Worm (Caenorhabditis elegans) whole organism, L4/young adult: ENCODE measurements around the gene fozi-1.

Experiments
- W03F9.2 ChIP-seq: fragments of 150-350 bp; optimal IDR thresholded peaks from 2 replicates; lab custom pipeline; 2014; ENCODE audit warnings: missing biosample characterization, missing genetic modification characterization
- dao-5 ChIP-seq: sonication (generic microtip); optimal IDR thresholded peaks from 2 replicates; lab custom pipeline; 2016; ENCODE audit warnings: missing genotype, missing genetic modification characterization, moderate library complexity, missing compliant biosample characterization
- him-1 ChIP-seq: sonication (generic microtip); optimal IDR thresholded peaks from 2 replicates; lab custom pipeline; 2016; ENCODE audit warnings: missing genotype, missing genetic modification reagents, missing genetic modification characterization, missing compliant biosample characterization

Gene fozi-1

DNA sequence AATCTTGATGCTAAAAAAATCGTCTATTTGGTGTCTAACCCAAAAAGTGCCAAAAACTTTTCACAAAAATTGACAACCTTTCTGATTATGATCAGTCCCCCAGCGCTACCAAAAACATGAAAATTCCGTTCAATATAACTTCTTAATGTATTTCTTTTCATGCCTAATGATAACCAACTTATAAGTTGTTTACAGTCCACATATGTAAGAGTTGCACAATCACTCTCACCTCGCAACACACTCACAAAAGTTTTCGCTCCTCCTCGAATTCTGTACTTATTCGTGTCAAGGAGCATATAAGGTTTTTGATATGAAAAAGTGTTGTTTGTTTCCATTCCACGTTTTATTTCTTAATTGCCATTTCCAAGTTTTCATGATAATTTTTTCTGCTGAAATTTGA lies 7.0 kb downstream of the fozi-1 start:
- TF ChIP-seq dao-5 (tag; lab: Kevin White, UChicago) (no peak), W03F9.2 (tag; lab: Kevin White, UChicago) (no peak), him-1 (tag; lab: Kevin White, UChicago) (no peak)

DNA sequence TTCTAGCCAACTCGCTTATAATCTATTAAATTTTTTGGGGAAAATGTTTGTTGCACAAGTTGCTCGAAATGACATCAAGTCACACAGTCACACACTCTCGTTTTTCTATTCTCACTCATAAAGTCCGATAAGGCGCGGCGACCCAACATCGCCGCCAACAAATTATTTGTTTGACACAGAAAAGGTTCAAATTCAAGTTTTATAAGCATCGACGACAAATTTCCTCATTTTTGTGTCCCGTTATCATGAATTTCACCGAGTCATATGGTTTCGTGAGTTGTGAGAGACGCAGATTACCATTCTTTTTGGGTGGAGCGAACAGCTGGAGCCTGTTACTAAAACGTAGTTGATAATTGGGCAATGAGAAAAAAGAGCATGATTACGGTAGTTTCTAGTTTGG lies 8.2 kb downstream of the fozi-1 start:
- TF ChIP-seq him-1 (tag; lab: Kevin White, UChicago) (no peak), dao-5 (tag; lab: Kevin White, UChicago) (no peak), W03F9.2 (tag; lab: Kevin White, UChicago) (no peak)

DNA sequence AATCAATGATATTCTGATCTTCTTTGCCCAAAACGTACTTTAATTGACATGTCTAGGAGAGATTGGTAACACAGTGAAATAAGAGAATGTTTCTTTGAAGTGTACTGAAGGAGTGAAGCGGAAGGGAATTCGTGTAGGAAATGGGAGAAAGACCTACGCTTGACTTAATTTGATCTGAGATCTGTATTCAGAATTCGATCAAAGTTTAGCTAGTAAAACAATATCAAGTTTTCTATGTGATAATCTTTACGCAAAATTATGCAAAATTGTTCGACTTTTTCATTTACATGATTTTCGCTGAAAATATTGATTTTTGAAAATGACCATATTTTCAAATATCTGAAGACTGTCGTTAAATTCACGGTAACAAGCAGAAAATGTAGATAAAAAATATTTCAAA lies 15.8 kb downstream of the fozi-1 start, which contains the start of gene K01B6.4:
K01B6.4 (minus strand) TSS at position 101 of the 400 bp plus-strand sequence.
- TF ChIP-seq W03F9.2 (tag; lab: Kevin White, UChicago) (no peak), him-1 (tag; lab: Kevin White, UChicago) (no peak), dao-5 (tag; lab: Kevin White, UChicago) (no peak)

DNA sequence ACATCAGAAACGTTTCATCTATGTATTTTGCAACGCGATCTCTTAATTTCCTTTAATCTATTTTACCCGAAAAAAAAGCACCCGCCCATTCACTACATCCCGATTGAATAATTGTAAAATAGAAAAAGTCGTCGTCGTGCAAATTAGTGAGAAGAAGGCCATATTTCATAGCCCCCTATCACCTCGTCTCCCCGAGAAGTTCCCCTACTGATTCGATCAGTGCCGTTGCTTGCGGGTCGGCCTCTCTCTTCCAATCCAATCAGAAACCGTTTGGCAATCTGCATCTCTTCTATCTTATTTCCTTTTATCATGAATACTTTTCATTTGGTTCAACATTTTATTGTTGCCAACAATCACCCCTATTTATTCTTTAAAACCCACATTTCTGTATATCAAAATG lies 17.5 kb downstream of the fozi-1 start:
- TF ChIP-seq W03F9.2 (tag; lab: Kevin White, UChicago) (no peak), him-1 (tag; lab: Kevin White, UChicago) (no peak), dao-5 (tag; lab: Kevin White, UChicago) (no peak)

DNA sequence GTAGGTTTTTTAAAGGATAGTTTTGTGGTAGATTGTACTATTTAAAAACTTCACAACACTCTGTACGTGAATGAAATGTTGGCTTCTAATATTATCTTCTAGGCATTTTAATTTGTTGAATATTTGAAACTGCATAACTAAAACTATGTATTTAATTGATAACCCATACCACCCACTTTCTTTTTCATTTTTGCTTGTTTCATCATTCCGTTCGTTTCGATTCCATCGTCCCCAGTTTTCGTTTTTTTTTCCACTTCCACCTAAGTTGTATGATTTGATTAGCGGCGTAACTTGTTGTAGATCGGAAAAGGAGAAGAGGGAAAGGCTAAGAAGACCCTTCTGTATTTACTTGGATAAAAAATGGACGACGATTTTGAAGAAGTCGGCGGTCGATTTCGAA lies 18.3 kb downstream of the fozi-1 start, which contains the start of gene K01B6.3:
K01B6.3 (plus strand) TSS at position 301 of the 400 bp plus-strand sequence.
- no peak for TF ChIP-seq him-1 (tag; lab: Kevin White, UChicago)
- TF ChIP-seq W03F9.2 (tag; lab: Kevin White, UChicago), result no peak
- TF ChIP-seq dao-5 (tag; lab: Kevin White, UChicago), result no peak

DNA sequence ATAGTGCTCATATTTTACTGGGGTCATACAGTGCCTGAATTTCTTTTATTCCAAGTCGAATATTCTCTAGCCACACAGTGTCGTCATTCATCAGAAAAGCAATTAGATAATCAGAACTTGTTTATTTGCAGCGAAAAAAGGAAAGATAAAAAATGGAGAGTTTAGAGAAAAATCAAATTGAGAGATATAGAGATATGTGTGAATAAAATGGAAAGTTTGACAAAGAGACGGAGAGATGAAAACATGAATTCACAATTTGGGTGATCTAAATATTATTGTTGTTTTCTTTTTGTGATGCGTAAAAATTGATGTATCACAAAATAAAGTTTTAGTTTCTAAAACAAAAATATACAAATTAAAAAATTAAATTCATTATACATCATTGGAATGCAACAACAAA lies 19.1 kb downstream of the fozi-1 start:
- TF ChIP-seq dao-5 (tag; lab: Kevin White, UChicago) (no peak), him-1 (tag; lab: Kevin White, UChicago) (no peak), W03F9.2 (tag; lab: Kevin White, UChicago) (no peak)

DNA sequence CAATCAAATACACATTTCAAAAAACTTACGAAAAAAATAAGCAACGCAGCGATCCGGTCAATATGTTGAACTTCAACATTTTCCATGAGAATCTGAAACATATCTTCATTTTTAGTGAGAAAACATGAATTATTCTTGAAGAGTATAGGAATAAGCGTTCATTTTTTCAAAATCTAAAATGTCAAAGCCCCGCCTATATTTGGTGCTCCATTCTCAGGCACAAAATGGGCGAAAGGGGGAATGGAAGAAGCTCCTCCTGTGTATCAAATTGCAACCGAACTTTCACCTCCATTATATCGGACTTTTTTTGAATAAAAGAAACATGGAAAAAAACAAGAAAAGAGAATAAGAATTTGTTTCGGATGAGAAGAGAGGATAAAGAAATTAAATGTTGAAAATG lies 25.0 kb downstream of the fozi-1 start, which contains the start of gene srx-45:
srx-45 (minus strand) TSS at position 101 of the 400 bp plus-strand sequence.
- TF ChIP-seq W03F9.2 (tag; lab: Kevin White, UChicago) (no peak), dao-5 (tag; lab: Kevin White, UChicago) (no peak), him-1 (tag; lab: Kevin White, UChicago) (no peak)

DNA sequence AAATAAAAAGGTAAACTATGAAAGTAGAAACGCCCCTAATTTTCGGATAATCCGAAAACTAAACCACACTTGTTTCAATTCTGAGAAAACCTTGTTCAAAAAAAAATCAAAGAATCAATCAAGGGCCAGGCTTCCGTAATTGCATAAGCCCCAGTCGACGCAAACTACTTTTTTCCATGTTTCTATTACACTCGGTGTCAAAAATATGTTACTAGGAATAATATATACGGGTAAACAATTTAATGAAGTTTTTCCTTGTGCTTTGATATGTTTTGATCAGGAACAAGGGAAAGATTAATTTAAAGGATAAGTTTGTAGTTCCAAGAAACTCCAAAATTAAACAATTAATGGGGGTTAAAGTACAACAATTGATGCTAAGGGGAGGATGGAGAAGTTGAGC lies 28.3 kb downstream of the fozi-1 start:
- no peak for TF ChIP-seq W03F9.2 (tag; lab: Kevin White, UChicago)
- TF ChIP-seq him-1 (tag; lab: Kevin White, UChicago), result no peak
- TF ChIP-seq dao-5 (tag; lab: Kevin White, UChicago), result no peak

DNA sequence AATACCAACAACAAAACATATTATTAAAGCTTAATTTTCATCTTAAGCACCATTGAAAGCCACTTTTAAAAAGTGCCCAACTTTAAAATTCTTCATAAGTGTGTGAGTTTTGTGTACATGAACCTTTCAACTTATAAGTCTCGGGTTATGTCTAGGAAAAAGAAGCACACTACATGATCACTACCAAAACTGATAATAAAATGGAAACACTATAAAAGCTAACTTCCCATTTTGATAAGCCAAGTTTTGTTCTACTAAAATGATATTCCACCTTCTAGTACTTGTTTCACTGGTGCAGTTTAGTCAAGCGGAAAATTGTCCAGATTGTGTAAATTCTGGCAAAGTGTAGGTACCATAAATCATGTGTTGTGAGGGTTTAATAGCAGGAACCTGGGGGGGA lies 32.9 kb downstream of the fozi-1 start, which contains the start of gene C40H1.8:
C40H1.8 (plus strand) TSS at position 242 of the 400 bp plus-strand sequence.
- TF ChIP-seq dao-5 (tag; lab: Kevin White, UChicago) (no peak), him-1 (tag; lab: Kevin White, UChicago) (no peak), W03F9.2 (tag; lab: Kevin White, UChicago) (no peak)

DNA sequence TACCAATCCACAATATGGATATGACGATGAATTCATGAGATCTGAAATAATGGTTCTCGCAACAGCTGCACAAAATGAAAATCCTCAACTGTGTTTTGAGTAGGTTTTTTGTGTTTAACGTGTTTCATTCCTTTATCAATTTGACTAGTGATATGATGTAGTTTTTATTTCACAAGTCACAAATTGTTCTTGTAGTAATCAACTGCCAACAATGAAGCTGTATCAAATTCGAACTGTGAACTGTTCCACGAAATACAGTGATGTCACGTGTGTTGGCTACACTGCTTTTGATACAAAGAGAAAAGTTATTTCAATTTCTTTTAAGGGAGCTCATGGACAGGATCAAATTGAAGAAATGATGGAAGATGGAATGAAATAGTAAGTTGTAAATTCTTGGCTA lies 33.6 kb downstream of the fozi-1 start:
- TF ChIP-seq dao-5 (tag; lab: Kevin White, UChicago), result no peak
- TF ChIP-seq him-1 (tag; lab: Kevin White, UChicago), result no peak
- TF ChIP-seq W03F9.2 (tag; lab: Kevin White, UChicago), result no peak

DNA sequence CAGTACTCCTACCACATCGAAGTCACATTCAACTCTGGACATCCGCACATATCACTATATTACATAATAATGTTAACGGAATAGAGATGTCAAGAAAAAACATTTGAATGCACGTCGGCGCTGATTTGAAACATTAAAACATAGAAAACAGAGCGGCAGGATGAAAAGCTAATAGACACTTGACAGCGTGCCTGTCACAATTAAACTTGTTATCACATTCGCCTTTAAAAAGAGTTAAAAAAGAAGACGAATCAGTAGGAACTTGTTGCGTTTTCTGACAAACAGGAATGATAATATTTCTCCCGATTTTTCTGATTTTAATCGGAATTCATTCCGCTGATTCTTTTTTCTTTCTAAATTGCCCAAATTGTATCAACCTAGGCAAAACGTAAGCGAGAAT lies 36.0 kb downstream of the fozi-1 start:
- TF ChIP-seq him-1 (tag; lab: Kevin White, UChicago) (no peak), W03F9.2 (tag; lab: Kevin White, UChicago) (no peak), dao-5 (tag; lab: Kevin White, UChicago) (no peak)

DNA sequence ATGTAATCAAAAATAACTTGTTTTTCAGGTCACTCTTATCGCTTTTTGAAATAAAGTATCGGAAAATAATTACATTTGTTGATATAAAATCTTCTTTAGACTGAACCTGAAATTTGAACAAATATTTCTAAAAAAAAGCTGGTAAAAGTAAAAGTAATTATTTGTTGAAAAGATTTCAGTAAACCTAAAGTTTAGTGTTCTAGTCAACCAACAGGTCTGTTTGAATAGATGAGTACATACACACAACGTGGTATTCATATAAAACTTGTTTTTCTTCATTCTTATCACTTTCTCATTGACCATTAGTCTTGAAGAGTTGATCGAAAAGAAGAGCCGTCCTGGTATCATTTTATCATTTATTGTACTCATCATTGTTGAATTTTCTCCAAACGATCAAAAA lies 38.1 kb downstream of the fozi-1 start, which contains the start of gene C40H1.9:
C40H1.9 (plus strand) TSS at position 301 of the 400 bp plus-strand sequence.
- TF ChIP-seq him-1 (tag; lab: Kevin White, UChicago) (no peak), W03F9.2 (tag; lab: Kevin White, UChicago) (no peak), dao-5 (tag; lab: Kevin White, UChicago) (no peak)

DNA sequence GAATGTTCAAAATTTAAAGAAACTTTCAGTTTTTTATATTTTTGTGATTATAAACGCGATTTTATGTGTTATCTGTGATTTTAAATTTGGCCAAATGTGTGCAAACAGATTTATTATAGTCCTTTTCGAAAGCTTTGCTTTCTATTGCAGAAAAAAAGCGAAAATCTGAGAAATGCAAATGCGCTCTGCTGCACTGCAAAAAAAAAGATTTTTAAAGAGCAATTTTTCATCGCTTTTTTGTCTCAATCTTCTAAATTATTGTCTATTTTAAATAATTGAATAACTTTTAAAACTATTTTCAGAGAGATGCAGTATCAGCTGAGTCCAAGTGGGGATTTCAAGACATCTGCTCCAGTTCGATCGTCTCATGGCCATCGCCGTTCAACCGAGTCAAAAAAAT lies 40.4 kb downstream of the fozi-1 start, which contains the start of gene cpb-1:
cpb-1 (plus strand) TSS at position 301 of the 400 bp plus-strand sequence.
- TF ChIP-seq him-1 (tag; lab: Kevin White, UChicago) (no peak), W03F9.2 (tag; lab: Kevin White, UChicago) (no peak), dao-5 (tag; lab: Kevin White, UChicago) (no peak)

DNA sequence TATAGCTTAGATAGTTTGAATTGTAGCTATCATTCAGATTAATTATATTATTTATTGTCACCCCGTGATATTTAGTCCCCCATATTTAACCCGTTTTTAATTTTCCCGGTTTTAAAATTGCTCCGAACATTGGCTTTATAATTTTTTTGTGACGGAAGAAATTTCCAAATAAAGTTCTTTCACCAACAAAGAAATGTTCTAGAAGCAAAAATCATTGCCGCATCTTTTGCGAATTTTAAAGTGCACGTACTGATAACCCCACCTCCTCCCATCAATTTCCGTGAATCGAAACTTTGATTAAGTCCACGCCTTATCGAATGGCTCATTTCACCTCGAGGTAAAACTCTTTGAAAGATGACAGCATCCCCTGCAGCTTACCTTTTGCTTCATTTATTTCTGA lies 43.1 kb downstream of the fozi-1 start, which contains the start of gene C40H1.7:
C40H1.7 (plus strand) TSS at position 301 of the 400 bp plus-strand sequence.
- TF ChIP-seq him-1 (tag; lab: Kevin White, UChicago), result no peak
- TF ChIP-seq dao-5 (tag; lab: Kevin White, UChicago), result no peak
- TF ChIP-seq W03F9.2 (tag; lab: Kevin White, UChicago), result no peak
